ENCODE assay signal across 1 worm cellular context in genomic region chrIV:7478134-7478533, ce11.
TF ChIP-seq lines count a peak whose summit lies in the region.

Gene rod-1 (plus strand): TSS chrIV:7478452.

TF ChIP-seq in whole organism, L1 larva, 84 proteins besides CTCF, POLR2A, EP300 and RAD21 (continued from another document):
- no peak for TF ChIP-seq fos-1 (tag; optimal IDR thresholded peaks at IDR 0.05; lab: Kevin White, UChicago)
